Fruit fly (Drosophila melanogaster) whole organism, embryonic: ENCODE results near the gene CG4291.
A peak's percentile ranks its signal among the peaks of the same experiment; 100 is the strongest.

ENCODE experiments used
- Ada2b ChIP-seq: fragments of 200-800 bp; sonication (Bioruptor generic); IDR thresholded peaks from 2 replicates; pipeline ENCODE4 v1.3.6; 2022; ENCODE audit warnings: missing biosample characterization, missing genetic modification characterization
- Adf1 ChIP-seq: fragments of 200-800 bp; sonication (Bioruptor generic); IDR thresholded peaks from 2 replicates; pipeline ENCODE4 v1.3.6; 2022; ENCODE audit warnings: missing biosample characterization, missing genetic modification characterization
- CG10274 ChIP-seq: fragments of 200-800 bp; sonication (Bioruptor generic); optimal IDR thresholded peaks from 3 replicates; lab custom pipeline; 2017; ENCODE audit warnings: missing biosample characterization, mild to moderate bottlenecking, missing genetic modification characterization
- CG10366 ChIP-seq: fragments of 200-800 bp; sonication (Bioruptor generic); IDR thresholded peaks from 2 replicates; pipeline ENCODE4 v1.3.6; 2022; ENCODE audit warnings: missing biosample characterization, missing genetic modification characterization
- CG10565 ChIP-seq: fragments of 200-800 bp; sonication (Bioruptor generic); optimal IDR thresholded peaks from 3 replicates; lab custom pipeline; 2016; ENCODE audit warnings: missing biosample characterization, mild to moderate bottlenecking, missing genetic modification characterization
- CG11247 ChIP-seq: fragments of 200-800 bp; sonication (Bioruptor generic); IDR thresholded peaks from 2 replicates; pipeline ENCODE4 v1.3.6; 2022; ENCODE audit warnings: missing biosample characterization, missing genetic modification characterization
- CG12299 ChIP-seq: fragments of 200-800 bp; sonication (Bioruptor generic); optimal IDR thresholded peaks from 2 replicates; lab custom pipeline; 2018; ENCODE audit warnings: missing biosample characterization, mild to moderate bottlenecking, missing genetic modification characterization
- CG12744 ChIP-seq: fragments of 200-800 bp; sonication (Bioruptor generic); optimal IDR thresholded peaks from 2 replicates; lab custom pipeline; 2016; ENCODE audit warnings: missing biosample characterization, missing genetic modification characterization
- CG13123 ChIP-seq: fragments of 200-800 bp; sonication (Bioruptor generic); optimal IDR thresholded peaks from 2 replicates; lab custom pipeline; 2016; ENCODE audit warnings: missing biosample characterization, missing genetic modification characterization
- CG13424 ChIP-seq: fragments of 200-800 bp; sonication (Bioruptor generic); optimal IDR thresholded peaks from 2 replicates; lab custom pipeline; 2019; ENCODE audit warnings: missing biosample characterization, mild to moderate bottlenecking, missing genetic modification characterization, moderate library complexity
- CG14050 ChIP-seq: fragments of 200-800 bp; sonication (Bioruptor generic); IDR thresholded peaks from 3 replicates; pipeline ENCODE4 v1.3.6; 2022; ENCODE audit warnings: missing biosample characterization, missing genetic modification characterization
- CG16863 ChIP-seq: fragments of 200-800 bp; sonication (Bioruptor generic); optimal IDR thresholded peaks from 3 replicates; lab custom pipeline; 2016; ENCODE audit warnings: missing biosample characterization, missing genetic modification characterization
- CG17328 ChIP-seq: fragments of 200-800 bp; sonication (Bioruptor generic); IDR thresholded peaks from 2 replicates; pipeline ENCODE4 v1.3.6; 2022; ENCODE audit warnings: missing biosample characterization, missing genetic modification characterization
- CG17359 ChIP-seq: fragments of 200-800 bp; sonication (Bioruptor generic); optimal IDR thresholded peaks from 3 replicates; lab custom pipeline; 2018; ENCODE audit warnings: missing biosample characterization, mild to moderate bottlenecking, missing genetic modification characterization, moderate library complexity
- CG17385 ChIP-seq: fragments of 200-800 bp; sonication (Bioruptor generic); optimal IDR thresholded peaks from 3 replicates; lab custom pipeline; 2018; ENCODE audit warnings: missing biosample characterization, mild to moderate bottlenecking, missing genetic modification characterization
- CG31224 ChIP-seq: fragments of 200-800 bp; sonication (Bioruptor generic); IDR thresholded peaks from 2 replicates; pipeline ENCODE4 v1.3.6; 2022; ENCODE audit warnings: missing biosample characterization, missing genetic modification characterization
- CG3407 ChIP-seq: fragments of 200-800 bp; sonication (Bioruptor generic); optimal IDR thresholded peaks from 2 replicates; lab custom pipeline; 2018; ENCODE audit warnings: missing biosample characterization, mild to moderate bottlenecking, missing genetic modification characterization
- CG34376 ChIP-seq: fragments of 200-800 bp; sonication (Bioruptor generic); optimal IDR thresholded peaks from 2 replicates; lab custom pipeline; 2018; ENCODE audit warnings: missing biosample characterization, mild to moderate bottlenecking, missing genetic modification characterization
- CG34422 ChIP-seq: fragments of 200-800 bp; sonication (Bioruptor generic); IDR thresholded peaks from 3 replicates; pipeline ENCODE4 v1.3.6; 2022; ENCODE audit warnings: missing biosample characterization, missing genetic modification characterization
- CG43689 ChIP-seq: fragments of 200-800 bp; sonication (Bioruptor generic); IDR thresholded peaks from 2 replicates; pipeline ENCODE4 v1.3.6; 2022; ENCODE audit warnings: missing biosample characterization, missing genetic modification characterization
- CG7556 ChIP-seq: fragments of 200-800 bp; sonication (Bioruptor generic); optimal IDR thresholded peaks from 2 replicates; lab custom pipeline; 2017; ENCODE audit warnings: missing biosample characterization, mild to moderate bottlenecking, missing genetic modification characterization
- CG7839 ChIP-seq: fragments of 200-800 bp; sonication (Bioruptor generic); optimal IDR thresholded peaks from 3 replicates; lab custom pipeline; 2018; ENCODE audit warnings: missing biosample characterization, mild to moderate bottlenecking, missing genetic modification characterization, moderate library complexity
- Dref ChIP-seq: fragments of 200-800 bp; sonication (Bioruptor generic); IDR thresholded peaks from 2 replicates; pipeline ENCODE4 v1.3.6; 2022; ENCODE audit warnings: missing biosample characterization, missing genetic modification characterization
- E2f1 ChIP-seq: fragments of 200-800 bp; sonication (Bioruptor generic); IDR thresholded peaks from 2 replicates; pipeline ENCODE4 v1.3.6; 2022; ENCODE audit warnings: missing biosample characterization, missing genetic modification characterization
- Ets97D ChIP-seq: fragments of 200-800 bp; sonication (Bioruptor generic); optimal IDR thresholded peaks from 3 replicates; lab custom pipeline; 2016; ENCODE audit warnings: missing biosample characterization, missing genetic modification characterization
- HLH4C ChIP-seq: fragments of 200-800 bp; sonication (Bioruptor generic); IDR thresholded peaks from 3 replicates; pipeline ENCODE4 v1.3.6; 2022; ENCODE audit warnings: missing biosample characterization, missing genetic modification characterization; ENCODE audit not compliant: partially characterized antibody
- Optix ChIP-seq: fragments of 200-800 bp; sonication (Bioruptor generic); IDR thresholded peaks from 3 replicates; pipeline ENCODE4 v1.3.6; 2022; ENCODE audit warnings: missing biosample characterization, missing genetic modification characterization
- Rfx ChIP-seq: fragments of 200-800 bp; sonication (Bioruptor generic); IDR thresholded peaks from 2 replicates; pipeline ENCODE4 v1.3.6; 2022; ENCODE audit warnings: missing biosample characterization, missing genetic modification characterization
- Rx ChIP-seq: fragments of 200-800 bp; sonication (Bioruptor generic); IDR thresholded peaks from 2 replicates; pipeline ENCODE4 v1.3.6; 2022; ENCODE audit warnings: missing biosample characterization, missing genetic modification characterization
- Sox100B ChIP-seq: fragments of 200-800 bp; sonication (Bioruptor generic); optimal IDR thresholded peaks from 3 replicates; lab custom pipeline; 2018; ENCODE audit warnings: missing biosample characterization, mild to moderate bottlenecking, missing genetic modification characterization
- Sry-β ChIP-seq: fragments of 200-800 bp; sonication (Bioruptor generic); optimal IDR thresholded peaks from 2 replicates; lab custom pipeline; 2018; ENCODE audit warnings: missing biosample characterization, mild to moderate bottlenecking, missing genetic modification characterization, moderate library complexity
- Taf1 ChIP-seq: fragments of 200-800 bp; sonication (Bioruptor generic); IDR thresholded peaks from 2 replicates; pipeline ENCODE4 v1.3.6; 2022; ENCODE audit warnings: missing biosample characterization, missing genetic modification characterization
- cad ChIP-seq: fragments of >200 bp; optimal IDR thresholded peaks from 2 replicates; lab custom pipeline; 2017; ENCODE audit warnings: missing biosample characterization, missing genetic modification characterization
- croc ChIP-seq: fragments of 200-800 bp; sonication (Bioruptor generic); conservative IDR thresholded peaks from 3 replicates; pipeline ENCODE4 v1.3.6; 2022; ENCODE audit warnings: missing biosample characterization, missing genetic modification characterization
- dan ChIP-seq: fragments of 200-800 bp; sonication (Bioruptor generic); IDR thresholded peaks from 2 replicates; pipeline ENCODE4 v1.3.6; 2022; ENCODE audit warnings: missing biosample characterization, missing genetic modification characterization
- gt ChIP-seq: fragments of 200-800 bp; sonication (Bioruptor generic); IDR thresholded peaks from 2 replicates; pipeline ENCODE4 v1.3.6; 2022; ENCODE audit warnings: missing biosample characterization, missing genetic modification characterization
- lola ChIP-seq, 3 experiments: fragments of >200 bp in 2 of 3; fragments of 200-800 bp in 1 of 3; sonication (Bioruptor generic) in 1 of 3; optimal IDR thresholded peaks; 2 replicates each; lab custom pipeline; 2017 to 2019; ENCODE audit warnings: missing biosample characterization in 3 of 3, missing genetic modification characterization in 3 of 3, mild to moderate bottlenecking in 1 of 3, moderate library complexity in 1 of 3
- lov ChIP-seq, 2 experiments: fragments of 200-800 bp in 1 of 2; fragments of >200 bp in 1 of 2; sonication (Bioruptor generic) in 1 of 2; IDR thresholded peaks in 1 of 2; optimal IDR thresholded peaks in 1 of 2; 2 replicates in 1 of 2; 3 replicates in 1 of 2; pipeline versions ENCODE4 v1.3.6 to Lab custom; 2017 to 2022; ENCODE audit warnings: missing biosample characterization in 1 of 2, missing genetic modification characterization in 1 of 2
- pros ChIP-seq: fragments of 200-800 bp; sonication (Bioruptor generic); optimal IDR thresholded peaks from 3 replicates; lab custom pipeline; 2019; ENCODE audit warnings: missing biosample characterization, mild to moderate bottlenecking, missing genetic modification characterization, moderate library complexity
- psq ChIP-seq: fragments of 200-800 bp; sonication (Bioruptor generic); optimal IDR thresholded peaks from 2 replicates; lab custom pipeline; 2017; ENCODE audit warnings: missing biosample characterization, missing genetic modification characterization
- slou ChIP-seq: fragments of 200-800 bp; sonication (Bioruptor generic); optimal IDR thresholded peaks from 3 replicates; lab custom pipeline; 2016; ENCODE audit warnings: missing biosample characterization, missing genetic modification characterization
- slp2 ChIP-seq: fragments of 200-800 bp; sonication (Bioruptor generic); optimal IDR thresholded peaks from 2 replicates; lab custom pipeline; 2016; ENCODE audit warnings: missing biosample characterization, missing genetic modification characterization
- sr ChIP-seq: fragments of 200-800 bp; sonication (Bioruptor generic); IDR thresholded peaks from 3 replicates; pipeline ENCODE4 v1.3.6; 2022; ENCODE audit warnings: missing biosample characterization, missing genetic modification characterization
- ssp ChIP-seq: fragments of 200-800 bp; sonication (Bioruptor generic); IDR thresholded peaks from 2 replicates; pipeline ENCODE4 v1.3.6; 2022; ENCODE audit warnings: missing biosample characterization, missing genetic modification characterization
- trh ChIP-seq: fragments of 200-800 bp; sonication (Bioruptor generic); optimal IDR thresholded peaks from 2 replicates; lab custom pipeline; 2016; ENCODE audit warnings: missing biosample characterization, missing genetic modification characterization
- unc-4 ChIP-seq: fragments of 200-800 bp; sonication (Bioruptor generic); IDR thresholded peaks from 2 replicates; pipeline ENCODE4 v1.3.6; 2022; ENCODE audit warnings: missing biosample characterization, missing genetic modification characterization; ENCODE audit not compliant: partially characterized antibody
- unpg ChIP-seq: fragments of 200-800 bp; sonication (Bioruptor generic); optimal IDR thresholded peaks from 3 replicates; lab custom pipeline; 2018; ENCODE audit warnings: missing biosample characterization, mild to moderate bottlenecking, missing genetic modification characterization, moderate library complexity
- usp ChIP-seq: fragments of >200 bp; optimal IDR thresholded peaks from 2 replicates; lab custom pipeline; 2017; ENCODE audit warnings: missing biosample characterization, missing genetic modification characterization
- z ChIP-seq: fragments of 200-800 bp; sonication (Bioruptor generic); IDR thresholded peaks from 3 replicates; pipeline ENCODE4 v1.3.6; 2022; ENCODE audit warnings: missing biosample characterization, missing genetic modification characterization
- zf30C ChIP-seq: fragments of 200-800 bp; sonication (Bioruptor generic); optimal IDR thresholded peaks from 3 replicates; lab custom pipeline; 2018; ENCODE audit warnings: missing biosample characterization, mild to moderate bottlenecking, missing genetic modification characterization

Gene CG4291

DNA sequence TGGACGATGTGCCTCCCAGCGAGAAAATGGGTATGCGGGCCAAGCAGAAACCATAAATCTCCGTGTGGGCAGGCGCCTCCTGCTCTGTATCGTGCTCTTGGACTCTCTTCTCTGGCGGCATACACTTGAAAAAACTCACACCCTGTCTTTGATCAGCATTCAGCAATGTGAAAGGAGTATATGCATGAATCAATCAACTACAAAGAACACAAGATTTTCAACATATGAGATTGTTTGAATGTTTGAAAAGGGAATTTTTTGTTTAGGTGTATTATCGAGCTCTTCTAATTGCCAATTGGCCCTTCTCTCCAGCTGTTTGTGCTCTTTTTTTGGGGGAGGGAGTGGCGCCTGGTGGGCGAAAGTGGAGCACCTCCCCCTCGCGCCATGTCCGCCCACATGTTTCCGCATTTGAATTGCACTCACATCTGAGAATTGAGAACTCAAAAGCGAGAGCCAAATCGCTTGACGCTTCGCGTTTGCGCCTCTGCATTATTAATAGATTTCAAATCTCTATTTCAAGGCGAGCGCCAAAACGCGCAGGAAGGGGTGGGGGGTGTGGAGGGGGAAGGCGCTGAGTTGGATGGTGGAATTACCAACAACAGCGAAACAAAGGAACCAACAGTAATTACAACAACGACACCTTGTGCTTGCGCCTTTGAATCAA, 7.1 kb downstream of the CG4291 start (continued):
- peak; percentile 91 for TF ChIP-seq CG13424 (tag; lab: Kevin White, UChicago)
- TF ChIP-seq CG43689 (GFP tag; lab: Robert Waterston, UW), result peak; percentile 76
- TF ChIP-seq trh (GFP tag; lab: Kevin White, UChicago), result peak; percentile 51
- TF ChIP-seq Taf1 (GFP tag; lab: Robert Waterston, UW), result peak; percentile 76
- no peak for TF ChIP-seq usp (GFP tag; lab: Kevin White, UChicago)
- TF ChIP-seq lola (GFP tag; optimal IDR thresholded peaks at IDR 0.05; lab: Kevin White, UChicago), result peak in 1 of 3 experiments; percentile 32
- peak; percentile 64 for TF ChIP-seq zf30C (GFP tag; lab: Kevin White, UChicago)
- peak; percentile 89 for TF ChIP-seq E2f1 (GFP tag; lab: Robert Waterston, UW)
- peak; percentile 44 for TF ChIP-seq slou (GFP tag; lab: Kevin White, UChicago)
- peak; percentile 88 for TF ChIP-seq Rx (GFP tag; lab: Robert Waterston, UW)
- TF ChIP-seq CG10565 (GFP tag; lab: Kevin White, UChicago), result peak; percentile 17
- TF ChIP-seq CG11247 (GFP tag; lab: Robert Waterston, UW), result peak; percentile 87
- TF ChIP-seq pros, result no peak
- TF ChIP-seq gt (GFP tag; lab: Robert Waterston, UW), result peak; percentile 65; the same call in 1 of the 2 replicates
- TF ChIP-seq Sox100B (GFP tag; lab: Kevin White, UChicago), result peak; percentile 73
- no peak for TF ChIP-seq HLH4C
- peak; percentile 68; the same call in 2 of the 3 replicates for TF ChIP-seq croc
- peak; percentile 84 for TF ChIP-seq CG17328 (GFP tag; lab: Robert Waterston, UW)
- peak; percentile 88 for TF ChIP-seq Optix (GFP tag; lab: Robert Waterston, UW)
- peak; percentile 67 for TF ChIP-seq Adf1 (GFP tag; lab: Robert Waterston, UW)
- TF ChIP-seq Sry-β, result no peak
- peak; percentile 71; the same call in 2 of the 3 replicates for TF ChIP-seq z (GFP tag; lab: Robert Waterston, UW)
- peak; percentile 90 for TF ChIP-seq CG7839 (tag; lab: Kevin White, UChicago)
- TF ChIP-seq CG12299, result peak; percentile 41
- peak; percentile 88 for TF ChIP-seq Ada2b (GFP tag; lab: Robert Waterston, UW)
- peak; percentile 68 for TF ChIP-seq CG10274 (GFP tag; lab: Kevin White, UChicago)
- peak; percentile 85 for TF ChIP-seq slp2
- TF ChIP-seq CG17359, result peak; percentile 94
- peak; percentile 100 for TF ChIP-seq sr (GFP tag; lab: Robert Waterston, UW)
- TF ChIP-seq cad, result no peak
- peak; percentile 89 for TF ChIP-seq unpg (GFP tag; lab: Kevin White, UChicago)
- TF ChIP-seq CG34422 (GFP tag; lab: Robert Waterston, UW), result peak; percentile 90
- TF ChIP-seq CG13123 (GFP tag; lab: Kevin White, UChicago), result peak; percentile 71
- TF ChIP-seq CG34376, result peak; percentile 67
- peak; percentile 88 for TF ChIP-seq CG16863 (GFP tag; lab: Kevin White, UChicago)
- peak; percentile 59 for TF ChIP-seq Ets97D
- no peak for TF ChIP-seq unc-4
- peak; percentile 95 for TF ChIP-seq Rfx
- no peak for TF ChIP-seq lov (optimal IDR thresholded peaks at IDR 0.05; lab: Kevin White, UChicago)
- peak; percentile 78; the same call in 1 of the 3 replicates for TF ChIP-seq lov (GFP tag; IDR thresholded peaks at IDR 0.05; lab: Robert Waterston, UW)
- peak; percentile 78 for TF ChIP-seq CG3407 (GFP tag; lab: Kevin White, UChicago)
- TF ChIP-seq CG31224, result peak; percentile 80; the same call in 1 of the 2 replicates
- no peak for TF ChIP-seq dan (GFP tag; lab: Robert Waterston, UW)
- peak; percentile 78 for TF ChIP-seq CG12744 (GFP tag; lab: Kevin White, UChicago)
- TF ChIP-seq CG17385, result peak; percentile 84
- TF ChIP-seq CG7556 (GFP tag; lab: Kevin White, UChicago), result peak; percentile 82
- TF ChIP-seq CG10366 (GFP tag; lab: Robert Waterston, UW), result peak; percentile 92
- TF ChIP-seq CG14050, result peak; percentile 88
- peak; percentile 53 for TF ChIP-seq psq (GFP tag; lab: Kevin White, UChicago)
- TF ChIP-seq Dref (GFP tag; lab: Robert Waterston, UW), result peak; percentile 38; the same call in 1 of the 2 replicates
- peak; percentile 80 for TF ChIP-seq ssp (GFP tag; lab: Robert Waterston, UW)
